Worm (Caenorhabditis elegans): ENCODE results near the gene lipl-4.

- no peak for TF ChIP-seq pha-4 (tag; optimal IDR thresholded peaks at IDR 0.05)
- TF ChIP-seq elt-3 (tag; optimal IDR thresholded peaks at IDR 0.05), result no peak
- TF ChIP-seq snpc-4 (tag; optimal IDR thresholded peaks at IDR 0.05), result no peak
- no peak for TF ChIP-seq blmp-1 (tag; optimal IDR thresholded peaks at IDR 0.05)
- no peak for TF ChIP-seq unc-39 (tag; optimal IDR thresholded peaks at IDR 0.05)
- no peak for TF ChIP-seq mls-2 (tag; optimal IDR thresholded peaks at IDR 0.05)
- TF ChIP-seq nhr-28 (tag; optimal IDR thresholded peaks at IDR 0.05), result no peak
- no peak for TF ChIP-seq nhr-76 (tag; optimal IDR thresholded peaks at IDR 0.05)
- no peak for TF ChIP-seq hlh-1 (tag; optimal IDR thresholded peaks at IDR 0.05)
- TF ChIP-seq ceh-43 (GFP tag; optimal IDR thresholded peaks at IDR 0.05), result no peak
Measured at ce11 chrV:6559105-6559504, 9.1 kb downstream of the lipl-4 start, which contains the start of gene spp-26.
